Fruit fly (Drosophila melanogaster) whole organism, embryonic: Measurements from ENCODE around the gene CG14341.

Experiments
- Abd-B ChIP-seq: fragments of 200-800 bp; sonication (Bioruptor generic); optimal IDR thresholded peaks from 2 replicates; lab custom pipeline; 2018; ENCODE audit warnings: missing biosample characterization, mild to moderate bottlenecking, missing genetic modification characterization, moderate library complexity
- Aef1 ChIP-seq: fragments of 200-800 bp; sonication (Bioruptor generic); IDR thresholded peaks from 3 replicates; pipeline ENCODE4 v1.3.6; 2022; ENCODE audit warnings: missing biosample characterization, missing genetic modification characterization
- CG10267 ChIP-seq: fragments of 200-800 bp; sonication (Bioruptor generic); optimal IDR thresholded peaks from 2 replicates; lab custom pipeline; 2018; ENCODE audit warnings: missing biosample characterization, mild to moderate bottlenecking, missing genetic modification characterization, moderate library complexity
- CG11696 ChIP-seq: fragments of 200-800 bp; sonication (Bioruptor generic); IDR thresholded peaks from 2 replicates; pipeline ENCODE4 v1.3.6; 2022; ENCODE audit warnings: missing biosample characterization, missing genetic modification characterization
- CG12391 ChIP-seq: fragments of 200-800 bp; sonication (Bioruptor generic); optimal IDR thresholded peaks from 3 replicates; lab custom pipeline; 2018; ENCODE audit warnings: missing biosample characterization, mild to moderate bottlenecking, missing genetic modification characterization, moderate library complexity
- CG14860 ChIP-seq: fragments of 200-800 bp; sonication (Bioruptor generic); IDR thresholded peaks from 3 replicates; pipeline ENCODE4 v1.3.6; 2022; ENCODE audit warnings: missing biosample characterization, missing genetic modification characterization; ENCODE audit not compliant: partially characterized antibody
- CG1603 ChIP-seq: fragments of 200-800 bp; sonication (Bioruptor generic); optimal IDR thresholded peaks from 2 replicates; lab custom pipeline; 2019; ENCODE audit warnings: missing biosample characterization, mild to moderate bottlenecking, missing genetic modification characterization, moderate library complexity
- CG18599 ChIP-seq: fragments of 200-800 bp; sonication (Bioruptor generic); optimal IDR thresholded peaks from 3 replicates; lab custom pipeline; 2017; ENCODE audit warnings: missing biosample characterization, missing genetic modification characterization, mild to moderate bottlenecking, moderate library complexity, missing genetic modification reagents
- CG2120 ChIP-seq: fragments of 200-800 bp; sonication (Bioruptor generic); optimal IDR thresholded peaks from 3 replicates; lab custom pipeline; 2016; ENCODE audit warnings: missing biosample characterization, missing genetic modification characterization
- CG30403 ChIP-seq: fragments of 200-800 bp; sonication (Bioruptor generic); optimal IDR thresholded peaks from 3 replicates; lab custom pipeline; 2016; ENCODE audit warnings: missing biosample characterization, missing genetic modification characterization
- CG32532 ChIP-seq: fragments of 200-800 bp; sonication (Bioruptor generic); IDR thresholded peaks from 2 replicates; pipeline ENCODE4 v1.3.6; 2022; ENCODE audit warnings: missing biosample characterization, missing genetic modification characterization
- CG34422 ChIP-seq: fragments of 200-800 bp; sonication (Bioruptor generic); IDR thresholded peaks from 3 replicates; pipeline ENCODE4 v1.3.6; 2022; ENCODE audit warnings: missing biosample characterization, missing genetic modification characterization
- CG3995 ChIP-seq: fragments of 200-800 bp; sonication (Bioruptor generic); optimal IDR thresholded peaks from 3 replicates; lab custom pipeline; 2016; ENCODE audit warnings: missing biosample characterization, missing genetic modification characterization
- CG4404 ChIP-seq: fragments of 200-800 bp; sonication (Bioruptor generic); IDR thresholded peaks from 2 replicates; pipeline ENCODE4 v1.3.6; 2022; ENCODE audit warnings: missing biosample characterization, missing genetic modification characterization
- CG5180 ChIP-seq: fragments of 200-800 bp; sonication (Bioruptor generic); optimal IDR thresholded peaks from 3 replicates; lab custom pipeline; 2017; ENCODE audit warnings: missing biosample characterization, missing genetic modification characterization, mild to moderate bottlenecking, moderate library complexity, missing genetic modification reagents
- CG6254 ChIP-seq: fragments of 200-800 bp; sonication (Bioruptor generic); optimal IDR thresholded peaks from 3 replicates; lab custom pipeline; 2017; ENCODE audit warnings: mild to moderate bottlenecking, missing biosample characterization, missing genetic modification reagents, missing genetic modification characterization
- CG6654 ChIP-seq: fragments of 200-800 bp; sonication (Bioruptor generic); optimal IDR thresholded peaks from 2 replicates; lab custom pipeline; 2017; ENCODE audit warnings: missing biosample characterization, mild to moderate bottlenecking, missing genetic modification characterization
- CG6791 ChIP-seq: fragments of 200-800 bp; sonication (Bioruptor generic); IDR thresholded peaks from 3 replicates; pipeline ENCODE4 v1.3.6; 2022; ENCODE audit warnings: missing biosample characterization, missing genetic modification characterization; ENCODE audit not compliant: partially characterized antibody
- CG6813 ChIP-seq: fragments of 200-800 bp; sonication (Bioruptor generic); optimal IDR thresholded peaks from 2 replicates; lab custom pipeline; 2017; ENCODE audit warnings: missing biosample characterization, missing genetic modification characterization, mild to moderate bottlenecking, moderate library complexity, missing genetic modification reagents
- CG7987 ChIP-seq: fragments of 200-800 bp; sonication (Bioruptor generic); optimal IDR thresholded peaks from 2 replicates; lab custom pipeline; 2018; ENCODE audit warnings: missing biosample characterization, mild to moderate bottlenecking, missing genetic modification characterization, moderate library complexity
- D19A ChIP-seq: fragments of 200-800 bp; optimal IDR thresholded peaks from 3 replicates; lab custom pipeline; 2019; ENCODE audit warnings: missing biosample characterization, mild to moderate bottlenecking, missing genetic modification characterization, moderate library complexity
- Drgx ChIP-seq: fragments of 200-800 bp; sonication (Bioruptor generic); IDR thresholded peaks from 2 replicates; pipeline ENCODE4 v1.3.6; 2022; ENCODE audit warnings: missing biosample characterization, missing genetic modification characterization
- Fer1 ChIP-seq: fragments of 200-800 bp; sonication (Bioruptor generic); optimal IDR thresholded peaks from 2 replicates; lab custom pipeline; 2017; ENCODE audit warnings: missing biosample characterization, mild to moderate bottlenecking, missing genetic modification characterization
- HHEX ChIP-seq: fragments of 200-800 bp; sonication (Bioruptor generic); optimal IDR thresholded peaks from 3 replicates; lab custom pipeline; 2017; ENCODE audit warnings: missing biosample characterization, mild to moderate bottlenecking, missing genetic modification characterization, missing genetic modification reagents
- HmgD ChIP-seq: fragments of 200-800 bp; sonication (Bioruptor generic); optimal IDR thresholded peaks from 3 replicates; lab custom pipeline; 2016; ENCODE audit warnings: missing biosample characterization, missing genetic modification characterization
- Med ChIP-seq: fragments of 200-800 bp; sonication (Bioruptor generic); peaks from one replicate; lab custom pipeline; 2016; ENCODE audit warnings: missing biosample characterization, missing genetic modification characterization, mild to moderate bottlenecking, inconsistent platforms, moderate library complexity
- Meics ChIP-seq: fragments of 200-800 bp; sonication (Bioruptor generic); optimal IDR thresholded peaks from 2 replicates; lab custom pipeline; 2017; ENCODE audit warnings: missing biosample characterization, mild to moderate bottlenecking, missing genetic modification characterization
- Myb ChIP-seq: fragments of 200-800 bp; sonication (Bioruptor generic); optimal IDR thresholded peaks from 2 replicates; lab custom pipeline; 2016; ENCODE audit warnings: missing biosample characterization, missing genetic modification characterization
- ab ChIP-seq: fragments of 200-800 bp; sonication (Bioruptor generic); optimal IDR thresholded peaks from 2 replicates; lab custom pipeline; 2016; ENCODE audit warnings: missing biosample characterization, missing genetic modification characterization
- ac ChIP-seq: fragments of 200-800 bp; sonication (Bioruptor generic); optimal IDR thresholded peaks from 3 replicates; lab custom pipeline; 2017; ENCODE audit warnings: missing biosample characterization, mild to moderate bottlenecking, missing genetic modification characterization
- ase ChIP-seq: fragments of 200-800 bp; sonication (Bioruptor generic); IDR thresholded peaks from 3 replicates; pipeline ENCODE4 v1.3.6; 2022; ENCODE audit warnings: missing biosample characterization, missing genetic modification characterization
- cas ChIP-seq: fragments of 200-800 bp; sonication (Bioruptor generic); IDR thresholded peaks from 2 replicates; pipeline ENCODE4 v1.3.6; 2022; ENCODE audit warnings: missing biosample characterization, missing genetic modification characterization
- crp ChIP-seq, 2 experiments: fragments of 200-800 bp; sonication (Bioruptor generic); optimal IDR thresholded peaks; 2 replicates in 1 of 2; 3 replicates in 1 of 2; lab custom pipeline; 2017; ENCODE audit warnings: missing biosample characterization in 2 of 2, missing genetic modification characterization in 2 of 2, mild to moderate bottlenecking in 1 of 2, moderate library complexity in 1 of 2
- dan ChIP-seq: fragments of 200-800 bp; sonication (Bioruptor generic); IDR thresholded peaks from 2 replicates; pipeline ENCODE4 v1.3.6; 2022; ENCODE audit warnings: missing biosample characterization, missing genetic modification characterization
- dysf ChIP-seq: fragments of 200-800 bp; sonication (Bioruptor generic); IDR thresholded peaks from 3 replicates; pipeline ENCODE4 v1.3.6; 2022; ENCODE audit warnings: missing biosample characterization, missing genetic modification characterization
- ems ChIP-seq: fragments of 200-800 bp; sonication (Bioruptor generic); optimal IDR thresholded peaks from 3 replicates; lab custom pipeline; 2016; ENCODE audit warnings: missing biosample characterization, missing genetic modification characterization
- gce ChIP-seq: fragments of 200-800 bp; sonication (Bioruptor generic); IDR thresholded peaks from 3 replicates; pipeline ENCODE4 v1.3.6; 2022; ENCODE audit warnings: missing biosample characterization, missing genetic modification characterization
- gcm ChIP-seq: fragments of 200-800 bp; sonication (Bioruptor generic); optimal IDR thresholded peaks from 2 replicates; lab custom pipeline; 2019; ENCODE audit warnings: missing biosample characterization, mild to moderate bottlenecking, missing genetic modification characterization, moderate library complexity
- hkb ChIP-seq, 2 experiments: fragments of 200-800 bp in 1 of 2; fragments of >200 bp in 1 of 2; sonication (Bioruptor generic) in 1 of 2; IDR thresholded peaks in 1 of 2; optimal IDR thresholded peaks in 1 of 2; 2 replicates each; pipeline versions ENCODE4 v1.3.6 to Lab custom; 2017 to 2022; ENCODE audit warnings: missing biosample characterization in 1 of 2, missing genetic modification characterization in 1 of 2
- hth ChIP-seq: fragments of >200 bp; optimal IDR thresholded peaks from 2 replicates; lab custom pipeline; 2017; ENCODE audit warnings: inconsistent platforms
- kni ChIP-seq: fragments of 200-800 bp; sonication (Bioruptor generic); optimal IDR thresholded peaks from 3 replicates; lab custom pipeline; 2017; ENCODE audit warnings: mild to moderate bottlenecking, missing biosample characterization, missing genetic modification reagents, missing genetic modification characterization
- lab ChIP-seq: fragments of 200-800 bp; sonication (Bioruptor generic); optimal IDR thresholded peaks from 3 replicates; lab custom pipeline; 2017; ENCODE audit warnings: missing biosample characterization, missing genetic modification characterization, mild to moderate bottlenecking, moderate library complexity, missing genetic modification reagents
- mld ChIP-seq: fragments of 200-800 bp; sonication (Bioruptor generic); IDR thresholded peaks from 3 replicates; pipeline ENCODE4 v1.3.6; 2022; ENCODE audit warnings: missing biosample characterization, missing genetic modification characterization; ENCODE audit not compliant: partially characterized antibody
- nmo ChIP-seq: fragments of 200-800 bp; sonication (Bioruptor generic); optimal IDR thresholded peaks from 2 replicates; lab custom pipeline; 2018; ENCODE audit warnings: missing biosample characterization, mild to moderate bottlenecking, missing genetic modification characterization, moderate library complexity
- nom ChIP-seq: fragments of 200-800 bp; sonication (Bioruptor generic); optimal IDR thresholded peaks from 2 replicates; lab custom pipeline; 2017; ENCODE audit warnings: missing biosample characterization, missing genetic modification characterization, mild to moderate bottlenecking, moderate library complexity, missing genetic modification reagents
- p53 ChIP-seq: fragments of 200-800 bp; sonication (Bioruptor generic); optimal IDR thresholded peaks from 2 replicates; lab custom pipeline; 2016; ENCODE audit warnings: missing biosample characterization, missing genetic modification characterization
- sna ChIP-seq: fragments of 200-800 bp; sonication (Bioruptor generic); IDR thresholded peaks from 2 replicates; pipeline ENCODE4 v1.3.6; 2022; ENCODE audit warnings: missing biosample characterization, missing genetic modification characterization; ENCODE audit not compliant: partially characterized antibody
- tap ChIP-seq: fragments of 200-800 bp; optimal IDR thresholded peaks from 3 replicates; lab custom pipeline; 2019; ENCODE audit warnings: missing biosample characterization, mild to moderate bottlenecking, missing genetic modification characterization, moderate library complexity

The CG14341 gene

DNA sequence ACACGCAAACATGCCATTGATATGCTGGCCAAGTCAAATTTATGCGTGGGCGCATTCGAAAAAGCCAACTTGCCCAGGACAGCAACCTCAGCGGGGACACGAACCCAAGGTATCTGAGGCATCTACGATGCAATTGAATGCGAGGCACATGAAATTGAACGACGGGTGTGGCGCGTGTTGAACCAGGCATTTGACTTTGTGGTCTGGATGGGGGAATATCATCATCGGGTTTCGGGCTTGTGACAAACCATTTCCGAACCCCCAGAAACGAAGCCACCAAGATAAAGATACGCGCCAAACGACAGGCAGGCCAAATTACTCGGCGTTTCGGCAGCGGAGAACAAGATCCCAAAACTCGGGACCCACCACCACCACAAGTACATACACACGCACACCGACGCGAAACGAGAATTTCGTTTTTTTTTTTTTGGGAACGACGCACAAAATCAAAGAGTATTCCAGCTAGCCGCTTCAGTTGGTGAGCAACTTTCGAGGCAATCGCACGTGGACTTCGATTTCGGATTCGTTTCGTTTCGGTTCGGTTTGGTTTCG, 23.5 kb upstream of the CG14341 start, which contains the start of gene MFS3 (continued):
- 0 out of 3 replicates have a peak, but pooled peaks have one; percentile 38 for TF ChIP-seq CG6791 (GFP tag; lab: Robert Waterston, UW)
- TF ChIP-seq hth: no peak
- no peak for TF ChIP-seq CG34422 (GFP tag; lab: Robert Waterston, UW)
- TF ChIP-seq ab (GFP tag; lab: Kevin White, UChicago): no peak
- peak; percentile 80 for TF ChIP-seq kni (GFP tag; lab: Kevin White, UChicago)
- TF ChIP-seq HHEX (GFP tag; lab: Kevin White, UChicago): peak; percentile 6
- TF ChIP-seq CG6254 (GFP tag; lab: Kevin White, UChicago): no peak
- TF ChIP-seq CG32532: peak; percentile 13; the same call in 1 of the 2 replicates
- TF ChIP-seq p53: no peak
- no peak for TF ChIP-seq dan (GFP tag; lab: Robert Waterston, UW)
- TF ChIP-seq nmo (GFP tag; lab: Kevin White, UChicago): peak; percentile 7
- TF ChIP-seq Meics (GFP tag; lab: Kevin White, UChicago): peak; percentile 13
- peak; percentile 3 for TF ChIP-seq CG12391 (tag; lab: Kevin White, UChicago)
- TF ChIP-seq CG1603 (tag; lab: Kevin White, UChicago): peak; percentile 80
- TF ChIP-seq D19A (tag; lab: Kevin White, UChicago): peak; percentile 88
- TF ChIP-seq CG3995 (GFP tag; lab: Kevin White, UChicago): no peak
- TF ChIP-seq sna (GFP tag; lab: Robert Waterston, UW): no peak
- no peak for TF ChIP-seq CG10267 (tag; lab: Kevin White, UChicago)
- TF ChIP-seq lab (GFP tag; lab: Kevin White, UChicago): peak; percentile 64
- peak; percentile 46 for TF ChIP-seq CG18599 (GFP tag; lab: Kevin White, UChicago)
- TF ChIP-seq ac (GFP tag; lab: Kevin White, UChicago): no peak
- TF ChIP-seq HmgD (GFP tag; lab: Kevin White, UChicago): peak; percentile 61
- 0 out of 2 replicates have a peak, but pooled peaks have one; percentile 9 for TF ChIP-seq cas (GFP tag; lab: Robert Waterston, UW)
- TF ChIP-seq CG14860 (GFP tag; lab: Robert Waterston, UW): no peak
- peak; percentile 36 for TF ChIP-seq Myb
- TF ChIP-seq nom (GFP tag; lab: Kevin White, UChicago): peak; percentile 37
- peak; percentile 14 for TF ChIP-seq CG30403 (GFP tag; lab: Kevin White, UChicago)
- peak; percentile 11 for TF ChIP-seq tap (tag; lab: Kevin White, UChicago)
- peak; percentile 9 for TF ChIP-seq gcm
- 0 out of 3 replicates have a peak, but pooled peaks have one; percentile 12 for TF ChIP-seq ase (GFP tag; lab: Robert Waterston, UW)
- no peak for TF ChIP-seq CG6654 (GFP tag; lab: Kevin White, UChicago)
- no peak for TF ChIP-seq CG4404 (GFP tag; lab: Robert Waterston, UW)
- TF ChIP-seq hkb (optimal IDR thresholded peaks at IDR 0.05; lab: Kevin White, UChicago): no peak
- 0 out of 2 replicates have a peak, but pooled peaks have one; percentile 10 for TF ChIP-seq hkb (GFP tag; IDR thresholded peaks at IDR 0.05; lab: Robert Waterston, UW)
- no peak for TF ChIP-seq mld (GFP tag; lab: Robert Waterston, UW)
- TF ChIP-seq dysf: 0 out of 3 replicates have a peak, but pooled peaks have one; percentile 22
- TF ChIP-seq CG7987: peak; percentile 41
- no peak for TF ChIP-seq CG6813
- no peak for TF ChIP-seq CG11696 (GFP tag; lab: Robert Waterston, UW)
- no peak for TF ChIP-seq Aef1
- no peak for TF ChIP-seq ems (GFP tag; lab: Kevin White, UChicago)
- peak; percentile 3 for TF ChIP-seq CG5180 (GFP tag; lab: Kevin White, UChicago)
- TF ChIP-seq gce: 0 out of 3 replicates have a peak, but pooled peaks have one; percentile 32
- peak; percentile 65 for TF ChIP-seq Med
- TF ChIP-seq Fer1 (GFP tag; lab: Kevin White, UChicago): peak; percentile 62
- peak; percentile 18 for TF ChIP-seq CG2120 (GFP tag; lab: Kevin White, UChicago)
- TF ChIP-seq crp (GFP tag; optimal IDR thresholded peaks at IDR 0.05; lab: Kevin White, UChicago): peak in 1 of 2 experiments; percentile 4
- peak; percentile 25; the same call in 1 of the 2 replicates for TF ChIP-seq Drgx (GFP tag; lab: Robert Waterston, UW)
- peak; percentile 27 for TF ChIP-seq Abd-B (GFP tag; lab: Kevin White, UChicago)
